Fruit fly (Drosophila melanogaster) whole organism, prepupa: ENCODE results near the gene CG12035.

Experiments used
- Blimp-1 ChIP-seq: fragments of 200-800 bp; sonication (Bioruptor generic); optimal IDR thresholded peaks from 3 replicates; lab custom pipeline; 2017; ENCODE audit warnings: missing biosample characterization, missing genetic modification characterization, mild to moderate bottlenecking, moderate library complexity, missing genetic modification reagents
- CG10631 ChIP-seq: fragments of 200-800 bp; sonication (Bioruptor generic); optimal IDR thresholded peaks from 2 replicates; lab custom pipeline; 2016; ENCODE audit warnings: missing biosample characterization, missing genetic modification characterization
- CG10669 ChIP-seq: fragments of 200-800 bp; sonication (Bioruptor generic); optimal IDR thresholded peaks from 3 replicates; lab custom pipeline; 2018; ENCODE audit warnings: missing biosample characterization, mild to moderate bottlenecking, missing genetic modification characterization, moderate library complexity
- CG11294 ChIP-seq: fragments of 200-800 bp; sonication (Bioruptor generic); IDR thresholded peaks from 2 replicates; pipeline ENCODE4 v1.3.6; 2022; ENCODE audit warnings: missing biosample characterization, missing genetic modification characterization
- CG11762 ChIP-seq: fragments of 200-800 bp; sonication (Bioruptor generic); optimal IDR thresholded peaks from 3 replicates; lab custom pipeline; 2016; ENCODE audit warnings: missing biosample characterization, missing genetic modification characterization; ENCODE audit not compliant: insufficient read depth
- CG15336 ChIP-seq: fragments of 200-800 bp; sonication (Bioruptor generic); IDR thresholded peaks from 2 replicates; pipeline ENCODE4 v1.3.6; 2022; ENCODE audit warnings: missing biosample characterization, missing genetic modification characterization
- CG1621 ChIP-seq: fragments of 200-800 bp; sonication (Bioruptor generic); optimal IDR thresholded peaks from 3 replicates; lab custom pipeline; 2018; ENCODE audit warnings: missing biosample characterization, mild to moderate bottlenecking, missing genetic modification characterization
- CG16779 ChIP-seq: fragments of 200-800 bp; sonication (Bioruptor generic); optimal IDR thresholded peaks from 3 replicates; lab custom pipeline; 2017; ENCODE audit warnings: missing biosample characterization, mild to moderate bottlenecking, missing genetic modification characterization
- CG3032 ChIP-seq: fragments of 200-800 bp; optimal IDR thresholded peaks from 2 replicates; lab custom pipeline; 2019; ENCODE audit warnings: missing biosample characterization, mild to moderate bottlenecking, missing genetic modification characterization, moderate library complexity
- CG31627 ChIP-seq: fragments of 200-800 bp; sonication (Bioruptor generic); optimal IDR thresholded peaks from 3 replicates; lab custom pipeline; 2016; ENCODE audit warnings: missing biosample characterization, missing genetic modification characterization
- CG32006 ChIP-seq: fragments of 200-800 bp; sonication (Bioruptor generic); optimal IDR thresholded peaks from 3 replicates; lab custom pipeline; 2017; ENCODE audit warnings: missing biosample characterization, mild to moderate bottlenecking, missing genetic modification characterization
- CG4318 ChIP-seq: fragments of 200-800 bp; sonication (Bioruptor generic); optimal IDR thresholded peaks from 3 replicates; lab custom pipeline; 2017; ENCODE audit warnings: missing biosample characterization, mild to moderate bottlenecking, missing genetic modification characterization
- CG6163 ChIP-seq: fragments of 200-800 bp; sonication (Bioruptor generic); IDR thresholded peaks from 3 replicates; pipeline ENCODE4 v1.3.6; 2022; ENCODE audit warnings: missing biosample characterization, missing genetic modification characterization
- CG6808 ChIP-seq: fragments of 200-800 bp; sonication (Bioruptor generic); optimal IDR thresholded peaks from 3 replicates; lab custom pipeline; 2017; ENCODE audit warnings: missing biosample characterization, missing genetic modification characterization, mild to moderate bottlenecking, moderate library complexity, missing genetic modification reagents
- CG7368 ChIP-seq: fragments of 200-800 bp; sonication (Bioruptor generic); optimal IDR thresholded peaks from 3 replicates; lab custom pipeline; 2016; ENCODE audit warnings: missing biosample characterization, missing genetic modification characterization
- CG8319 ChIP-seq: fragments of 200-800 bp; sonication (Bioruptor generic); optimal IDR thresholded peaks from 3 replicates; lab custom pipeline; 2016; ENCODE audit warnings: missing biosample characterization, missing genetic modification characterization
- CG8632 ChIP-seq: fragments of 200-800 bp; sonication (Bioruptor generic); optimal IDR thresholded peaks from 3 replicates; lab custom pipeline; 2016; ENCODE audit warnings: missing biosample characterization, missing genetic modification characterization
- CG9139 ChIP-seq: fragments of 200-800 bp; sonication (Bioruptor generic); optimal IDR thresholded peaks from 3 replicates; lab custom pipeline; 2017; ENCODE audit warnings: missing biosample characterization, mild to moderate bottlenecking, missing genetic modification characterization
- Eip75B ChIP-seq: fragments of 200-800 bp; sonication (Bioruptor generic); optimal IDR thresholded peaks from 3 replicates; lab custom pipeline; 2016; ENCODE audit warnings: missing biosample characterization, missing genetic modification characterization
- Eip78C ChIP-seq: fragments of 200-800 bp; sonication (Bioruptor generic); peaks from one replicate; lab custom pipeline; 2016; ENCODE audit warnings: missing biosample characterization, missing genetic modification characterization
- Eip93F ChIP-seq: fragments of 200-800 bp; sonication (Bioruptor generic); optimal IDR thresholded peaks from 2 replicates; lab custom pipeline; 2016; ENCODE audit warnings: missing biosample characterization, mild to moderate bottlenecking, missing genetic modification characterization
- Ets21C ChIP-seq: fragments of 200-800 bp; sonication (Bioruptor generic); optimal IDR thresholded peaks from 3 replicates; lab custom pipeline; 2016; ENCODE audit warnings: missing biosample characterization, missing genetic modification characterization
- Ets96B ChIP-seq: fragments of 200-800 bp; optimal IDR thresholded peaks from 2 replicates; lab custom pipeline; 2019; ENCODE audit warnings: missing biosample characterization, mild to moderate bottlenecking, missing genetic modification characterization, moderate library complexity
- Hr4 ChIP-seq: fragments of 200-800 bp; sonication (Bioruptor generic); optimal IDR thresholded peaks from 3 replicates; lab custom pipeline; 2016; ENCODE audit warnings: missing biosample characterization, missing genetic modification characterization
- Lpt ChIP-seq: fragments of 200-800 bp; sonication (Bioruptor generic); optimal IDR thresholded peaks from 3 replicates; lab custom pipeline; 2016; ENCODE audit warnings: missing biosample characterization, missing genetic modification characterization
- Met ChIP-seq: fragments of 200-800 bp; sonication (Bioruptor generic); optimal IDR thresholded peaks from 3 replicates; lab custom pipeline; 2016; ENCODE audit warnings: missing biosample characterization, missing genetic modification characterization
- Smox ChIP-seq: fragments of 200-800 bp; sonication (Bioruptor generic); optimal IDR thresholded peaks from 3 replicates; lab custom pipeline; 2016; ENCODE audit warnings: missing biosample characterization, missing genetic modification characterization
- Sox102F ChIP-seq: fragments of 200-800 bp; sonication (Bioruptor generic); optimal IDR thresholded peaks from 2 replicates; lab custom pipeline; 2016; ENCODE audit warnings: missing biosample characterization, mild to moderate bottlenecking, missing genetic modification characterization
- Sox14 ChIP-seq: fragments of 200-800 bp; sonication (Bioruptor generic); optimal IDR thresholded peaks from 3 replicates; lab custom pipeline; 2016; ENCODE audit warnings: missing biosample characterization, missing genetic modification characterization
- Sox15 ChIP-seq: fragments of 200-800 bp; sonication (Bioruptor generic); optimal IDR thresholded peaks from 3 replicates; lab custom pipeline; 2016; ENCODE audit warnings: missing biosample characterization, missing genetic modification characterization
- acj6 ChIP-seq: fragments of 200-800 bp; sonication (Bioruptor generic); optimal IDR thresholded peaks from 3 replicates; lab custom pipeline; 2016; ENCODE audit warnings: missing biosample characterization, missing genetic modification characterization
- cyc ChIP-seq: fragments of 200-800 bp; sonication (Bioruptor generic); optimal IDR thresholded peaks from 3 replicates; lab custom pipeline; 2016; ENCODE audit warnings: missing biosample characterization, missing genetic modification characterization
- dac ChIP-seq: fragments of 200-800 bp; sonication (Bioruptor generic); optimal IDR thresholded peaks from 2 replicates; lab custom pipeline; 2017; ENCODE audit warnings: missing biosample characterization, mild to moderate bottlenecking, missing genetic modification characterization
- eg ChIP-seq: fragments of 200-800 bp; sonication (Bioruptor generic); IDR thresholded peaks from 3 replicates; pipeline ENCODE4 v1.3.6; 2022; ENCODE audit warnings: missing biosample characterization, missing genetic modification characterization
- esn ChIP-seq: fragments of 200-800 bp; sonication (Bioruptor generic); optimal IDR thresholded peaks from 2 replicates; lab custom pipeline; 2016; ENCODE audit warnings: missing biosample characterization, mild to moderate bottlenecking, missing genetic modification characterization, moderate library complexity
- fd59A ChIP-seq: fragments of 200-800 bp; sonication (Bioruptor generic); optimal IDR thresholded peaks from 2 replicates; lab custom pipeline; 2017; ENCODE audit warnings: missing biosample characterization, mild to moderate bottlenecking, missing genetic modification characterization, missing genetic modification reagents
- fkh ChIP-seq: fragments of 200-800 bp; sonication (Bioruptor generic); optimal IDR thresholded peaks from 3 replicates; lab custom pipeline; 2017; ENCODE audit warnings: missing biosample characterization, mild to moderate bottlenecking, missing genetic modification characterization, moderate library complexity
- net ChIP-seq: fragments of 200-800 bp; sonication (Bioruptor generic); optimal IDR thresholded peaks from 3 replicates; lab custom pipeline; 2016; ENCODE audit warnings: missing biosample characterization, missing genetic modification characterization
- pdm3 ChIP-seq: fragments of 200-800 bp; sonication (Bioruptor generic); optimal IDR thresholded peaks from 3 replicates; lab custom pipeline; 2016; ENCODE audit warnings: missing biosample characterization, missing genetic modification characterization
- salr ChIP-seq, 2 experiments: fragments of 200-800 bp; sonication (Bioruptor generic); optimal IDR thresholded peaks; 3 replicates each; lab custom pipeline; 2016 to 2018; ENCODE audit warnings: missing biosample characterization in 2 of 2, missing genetic modification characterization in 2 of 2, mild to moderate bottlenecking in 1 of 2
- ss ChIP-seq, 2 experiments: fragments of 200-800 bp; sonication (Bioruptor generic); optimal IDR thresholded peaks; 2 replicates in 1 of 2; 3 replicates in 1 of 2; lab custom pipeline; 2017 to 2018; ENCODE audit warnings: mild to moderate bottlenecking in 2 of 2, missing biosample characterization in 2 of 2, missing genetic modification characterization in 2 of 2, moderate library complexity in 1 of 2
- svp ChIP-seq: fragments of 200-800 bp; sonication (Bioruptor generic); peaks from one replicate; lab custom pipeline; 2016; ENCODE audit warnings: missing biosample characterization, missing genetic modification characterization
- topi ChIP-seq: fragments of 200-800 bp; sonication (Bioruptor generic); optimal IDR thresholded peaks from 3 replicates; lab custom pipeline; 2016; ENCODE audit warnings: missing biosample characterization, missing genetic modification characterization
- vri ChIP-seq: fragments of 200-800 bp; sonication (Bioruptor generic); optimal IDR thresholded peaks from 3 replicates; lab custom pipeline; 2016; ENCODE audit warnings: missing biosample characterization, mild to moderate bottlenecking, missing genetic modification characterization

Gene CG12035

dm6 chr3L:1688161-1688560, 36.0 kb upstream of the CG12035 start (continued):
- TF ChIP-seq acj6 (GFP tag; lab: Kevin White, UChicago): peak; percentile 23
- TF ChIP-seq CG10631: peak; percentile 14
- TF ChIP-seq Eip75B (GFP tag; lab: Kevin White, UChicago): no peak
- TF ChIP-seq CG31627 (GFP tag; lab: Kevin White, UChicago): no peak
- TF ChIP-seq CG8319: no peak
- no peak for TF ChIP-seq Sox102F (GFP tag; lab: Kevin White, UChicago)
- TF ChIP-seq esn: no peak
- TF ChIP-seq CG16779 (tag; lab: Kevin White, UChicago): no peak
- no peak for TF ChIP-seq eg (GFP tag; lab: Robert Waterston, UW)
- TF ChIP-seq topi (GFP tag; lab: Kevin White, UChicago): no peak
- TF ChIP-seq Ets96B (tag; lab: Kevin White, UChicago): peak; percentile 17
- peak; percentile 72 for TF ChIP-seq Eip78C (GFP tag; lab: Kevin White, UChicago)
- TF ChIP-seq Lpt (GFP tag; lab: Kevin White, UChicago): peak; percentile 10

dm6 chr3L:1688569-1688968, 35.6 kb upstream of the CG12035 start:
- peak; percentile 44; the same call in 2 of the 3 replicates for TF ChIP-seq CG6163 (GFP tag; lab: Robert Waterston, UW)
- TF ChIP-seq dac (GFP tag; lab: Kevin White, UChicago): no peak
- TF ChIP-seq svp: peak; percentile 20
- TF ChIP-seq Sox14 (GFP tag; lab: Kevin White, UChicago): no peak
- peak; percentile 46 for TF ChIP-seq CG1621
- TF ChIP-seq eg (GFP tag; lab: Robert Waterston, UW): peak; percentile 34; the same call in 1 of the 3 replicates
- peak; percentile 11 for TF ChIP-seq Eip75B (GFP tag; lab: Kevin White, UChicago)
- no peak for TF ChIP-seq salr (GFP tag; optimal IDR thresholded peaks at IDR 0.05; lab: Kevin White, UChicago)
- TF ChIP-seq Eip78C (GFP tag; lab: Kevin White, UChicago): peak; percentile 49

- peak; percentile 77 to 83 for TF ChIP-seq ss (GFP tag; optimal IDR thresholded peaks at IDR 0.05; lab: Kevin White, UChicago)
- TF ChIP-seq Eip78C (GFP tag; lab: Kevin White, UChicago): peak; percentile 93
- peak; percentile 44 for TF ChIP-seq Smox (GFP tag; lab: Kevin White, UChicago)
- peak; percentile 80 for TF ChIP-seq Hr4 (GFP tag; lab: Kevin White, UChicago)
- TF ChIP-seq pdm3: peak; percentile 66
- TF ChIP-seq cyc: peak; percentile 78
- TF ChIP-seq acj6 (GFP tag; lab: Kevin White, UChicago): peak; percentile 78
- TF ChIP-seq CG4318 (GFP tag; lab: Kevin White, UChicago): peak; percentile 64
- TF ChIP-seq CG10669 (GFP tag; lab: Kevin White, UChicago): peak; percentile 81
- TF ChIP-seq CG11762 (GFP tag; lab: Kevin White, UChicago): peak; percentile 68
- TF ChIP-seq Met (GFP tag; lab: Kevin White, UChicago): peak; percentile 65
- TF ChIP-seq Ets21C (GFP tag; lab: Kevin White, UChicago): peak; percentile 14
- peak; percentile 70 for TF ChIP-seq net
- TF ChIP-seq Ets96B (tag; lab: Kevin White, UChicago): peak; percentile 81
- peak; percentile 20 for TF ChIP-seq Blimp-1 (GFP tag; lab: Kevin White, UChicago)
- TF ChIP-seq CG8632: peak; percentile 48
- peak; percentile 51 for TF ChIP-seq CG1621
- TF ChIP-seq vri: peak; percentile 22
- no peak for TF ChIP-seq Eip93F
- peak; percentile 77 for TF ChIP-seq CG10631
- TF ChIP-seq CG32006 (GFP tag; lab: Kevin White, UChicago): peak; percentile 81
- TF ChIP-seq Lpt (GFP tag; lab: Kevin White, UChicago): peak; percentile 39
- peak; percentile 78 for TF ChIP-seq svp
- peak; percentile 64 for TF ChIP-seq esn
- TF ChIP-seq CG3032: peak; percentile 78
- TF ChIP-seq CG7368 (GFP tag; lab: Kevin White, UChicago): peak; percentile 72
- TF ChIP-seq CG6808: peak; percentile 83
- TF ChIP-seq topi (GFP tag; lab: Kevin White, UChicago): peak; percentile 72
- TF ChIP-seq Sox15: peak; percentile 46
- peak; percentile 67 for TF ChIP-seq CG9139 (GFP tag; lab: Kevin White, UChicago)
- peak; percentile 67 for TF ChIP-seq fd59A (GFP tag; lab: Kevin White, UChicago)
- TF ChIP-seq Eip75B (GFP tag; lab: Kevin White, UChicago): peak; percentile 80
- peak; percentile 45; the same call in 1 of the 2 replicates for TF ChIP-seq CG11294 (GFP tag; lab: Robert Waterston, UW)
- TF ChIP-seq CG15336: peak; percentile 75
- TF ChIP-seq fkh (GFP tag; lab: Kevin White, UChicago): peak; percentile 80
Observed at dm6 chr3L:1690727-1691413, 33.3 kb upstream of the CG12035 start.
